Worm (Caenorhabditis elegans) whole organism, early embryonic: ENCODE results near the gene ndx-2.
"Not testable (repeated sequence)": the region's sequence is repeated elsewhere in the genome, so short reads cannot be mapped to it uniquely, and the experiment has no call there.

Source experiments
- B0310.2 ChIP-seq: sonication (generic microtip); optimal IDR thresholded peaks from 2 replicates; lab custom pipeline; 2016; ENCODE audit warnings: mild to moderate bottlenecking, missing genetic modification characterization, missing compliant biosample characterization
- aly-1 ChIP-seq: sonication (generic microtip); optimal IDR thresholded peaks from 2 replicates; lab custom pipeline; 2016; ENCODE audit warnings: missing genetic modification characterization, missing compliant biosample characterization
- ama-1 ChIP-seq: fragments of 150-350 bp; optimal IDR thresholded peaks from 2 replicates; lab custom pipeline; 2014
- ceh-13 ChIP-seq: fragments of 200-800 bp; sonication (Bioruptor generic); optimal IDR thresholded peaks from 2 replicates; lab custom pipeline; 2018; ENCODE audit warnings: mild to moderate bottlenecking, missing genetic modification characterization, missing compliant biosample characterization
- ceh-36 ChIP-seq: sonication (generic microtip); optimal IDR thresholded peaks from 2 replicates; lab custom pipeline; 2016; ENCODE audit warnings: missing genetic modification characterization, inconsistent platforms, missing compliant biosample characterization
- flt-1 ChIP-seq: fragments of 200-800 bp; sonication (Bioruptor generic); IDR thresholded peaks from 2 replicates; pipeline ENCODE4 v1.3.6; 2022; ENCODE audit warnings: missing genetic modification characterization, missing compliant biosample characterization
- hmbx-1 ChIP-seq: sonication (generic microtip); optimal IDR thresholded peaks from 2 replicates; lab custom pipeline; 2016; ENCODE audit warnings: mild to moderate bottlenecking, missing genetic modification characterization, missing compliant biosample characterization
- hnd-1 ChIP-seq: sonication (generic microtip); optimal IDR thresholded peaks from 2 replicates; lab custom pipeline; 2016; ENCODE audit warnings: missing genetic modification characterization, missing compliant biosample characterization
- scrt-1 ChIP-seq: fragments of 200-800 bp; sonication (Bioruptor generic); IDR thresholded peaks from 2 replicates; pipeline ENCODE4 v1.3.6; 2022; ENCODE audit warnings: missing genetic modification characterization, missing compliant biosample characterization
- tbx-11 ChIP-seq: fragments of 200-800 bp; sonication (Bioruptor generic); IDR thresholded peaks from 2 replicates; pipeline ENCODE4 v1.3.6; 2022; ENCODE audit warnings: missing genetic modification characterization, missing compliant biosample characterization
- tra-4 ChIP-seq: sonication (generic microtip); optimal IDR thresholded peaks from 2 replicates; lab custom pipeline; 2017; ENCODE audit warnings: missing genetic modification characterization, missing compliant biosample characterization

DNA sequence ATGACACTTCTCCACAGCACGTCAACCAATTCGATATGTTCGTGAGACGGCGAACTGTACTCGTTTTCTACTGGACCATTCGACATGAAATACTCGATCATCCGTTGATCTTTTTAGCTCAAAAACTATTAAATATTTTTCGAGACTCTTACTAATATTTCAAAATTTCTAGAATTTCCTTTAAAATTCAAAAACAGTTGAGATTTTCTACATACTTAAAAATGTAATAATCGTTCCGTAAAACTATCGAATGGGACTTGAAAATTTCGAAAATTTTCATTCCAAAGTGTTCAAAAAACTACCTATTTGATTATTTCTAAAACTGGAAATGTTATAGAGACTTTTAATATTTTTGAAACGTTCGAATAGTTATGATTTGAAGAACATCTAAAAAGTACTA, 39.4 kb downstream of the ndx-2 start, which contains the start of gene sknr-1:
- not testable (repeated sequence) for TF ChIP-seq hnd-1 (tag; lab: Kevin White, UChicago); hmbx-1 (tag; lab: Kevin White, UChicago); flt-1; ceh-36; scrt-1 (GFP tag; lab: Robert Waterston, UW); tbx-11 (GFP tag; lab: Robert Waterston, UW); tra-4 (tag; lab: Kevin White, UChicago); aly-1 (tag; lab: Kevin White, UChicago); ceh-13; B0310.2; ama-1
